Worm (Caenorhabditis elegans) whole organism, L4 larva: Measurements from ENCODE around the gene sre-21.

Experiments
- F10B5.3 ChIP-seq: sonication (generic microtip); optimal IDR thresholded peaks from 2 replicates; lab custom pipeline; 2016; ENCODE audit warnings: mild to moderate bottlenecking, missing genetic modification characterization, missing compliant biosample characterization
- F26F4.8 ChIP-seq: fragments of 200-800 bp; sonication (Bioruptor generic); conservative IDR thresholded peaks from 2 replicates; pipeline ENCODE4 v1.3.6; 2022; ENCODE audit warnings: missing genetic modification characterization, missing compliant biosample characterization
- F37D6.2 ChIP-seq: sonication (generic microtip); optimal IDR thresholded peaks from 2 replicates; lab custom pipeline; 2016; ENCODE audit warnings: mild to moderate bottlenecking, missing genetic modification characterization, missing compliant biosample characterization
- T26A8.4 ChIP-seq: fragments of 200-800 bp; sonication (Bioruptor generic); IDR thresholded peaks from 2 replicates; pipeline ENCODE4 v1.3.6; 2022; ENCODE audit warnings: missing genetic modification characterization, missing compliant biosample characterization
- Y105C5A.15 ChIP-seq: fragments of 200-800 bp; sonication (Bioruptor generic); IDR thresholded peaks from 2 replicates; pipeline ENCODE4 v1.3.6; 2022; ENCODE audit warnings: missing genetic modification characterization, missing compliant biosample characterization
- ZK337.2 ChIP-seq: fragments of 200-800 bp; sonication (Bioruptor generic); IDR thresholded peaks from 2 replicates; pipeline ENCODE4 v1.3.6; 2022; ENCODE audit warnings: missing genetic modification reagents, missing genetic modification characterization, missing compliant biosample characterization
- aha-1 ChIP-seq: fragments of 150-350 bp; peaks from one replicate; lab custom pipeline; 2014; ENCODE audit warnings: missing biosample characterization, missing genetic modification characterization
- arid-1 ChIP-seq: fragments of 200-800 bp; sonication (Bioruptor generic); conservative IDR thresholded peaks from 2 replicates; pipeline ENCODE4 v1.3.6; 2022; ENCODE audit warnings: missing genetic modification reagents, missing genetic modification characterization, missing compliant biosample characterization
- attf-4 ChIP-seq: sonication (generic microtip); optimal IDR thresholded peaks from 3 replicates; lab custom pipeline; 2017; ENCODE audit warnings: missing biosample characterization, missing genetic modification characterization
- ceh-44 ChIP-seq: fragments of 200-800 bp; sonication (Bioruptor generic); IDR thresholded peaks from 2 replicates; pipeline ENCODE4 v1.3.6; 2022; ENCODE audit warnings: missing genetic modification reagents, missing genetic modification characterization, missing compliant biosample characterization
- ces-1 ChIP-seq: fragments of 150-350 bp; sonication (generic microtip); optimal IDR thresholded peaks from 4 replicates; lab custom pipeline; 2014; ENCODE audit warnings: missing biosample characterization, missing genetic modification reagents, missing genetic modification characterization
- cey-2 ChIP-seq: sonication (generic microtip); optimal IDR thresholded peaks from 3 replicates; lab custom pipeline; 2017; ENCODE audit warnings: missing genetic modification characterization, mild to moderate bottlenecking, missing compliant biosample characterization, antibody characterized with exemption, borderline replicate concordance; ENCODE audit not compliant: insufficient read depth
- ctbp-1 ChIP-seq: fragments of 200-800 bp; sonication (Bioruptor generic); IDR thresholded peaks from 2 replicates; pipeline ENCODE4 v1.3.6; 2022; ENCODE audit warnings: missing genetic modification reagents, missing genetic modification characterization, missing compliant biosample characterization
- daf-16 ChIP-seq, 3 experiments: sonication (generic microtip); optimal IDR thresholded peaks; 2 replicates each; lab custom pipeline; 2016 to 2017; ENCODE audit warnings: missing genetic modification characterization in 3 of 3, missing genetic modification reagents in 3 of 3, mild to moderate bottlenecking in 2 of 3, missing compliant biosample characterization in 2 of 3, missing biosample characterization in 1 of 3, moderate library complexity in 1 of 3
- daf-19 ChIP-seq: fragments of 200-800 bp; sonication (Bioruptor generic); conservative IDR thresholded peaks from 2 replicates; pipeline ENCODE4 v1.3.6; 2022; ENCODE audit warnings: missing genetic modification characterization, missing compliant biosample characterization
- dmd-6 ChIP-seq: fragments of 200-800 bp; sonication (Bioruptor generic); IDR thresholded peaks from 2 replicates; pipeline ENCODE4 v1.3.6; 2022; ENCODE audit warnings: missing genetic modification reagents, missing genetic modification characterization, missing compliant biosample characterization
- dmd-8 ChIP-seq: fragments of 200-800 bp; sonication (Bioruptor generic); IDR thresholded peaks from 2 replicates; pipeline ENCODE4 v1.3.6; 2022; ENCODE audit warnings: missing genetic modification characterization, missing compliant biosample characterization
- dmd-9 ChIP-seq: fragments of 200-800 bp; sonication (Bioruptor generic); IDR thresholded peaks from 2 replicates; pipeline ENCODE4 v1.3.6; 2022; ENCODE audit warnings: missing genetic modification reagents, missing genetic modification characterization, missing compliant biosample characterization
- dve-1 ChIP-seq: sonication (generic microtip); optimal IDR thresholded peaks from 2 replicates; lab custom pipeline; 2017; ENCODE audit warnings: antibody characterized with exemption, mild to moderate bottlenecking, missing genetic modification characterization, missing compliant biosample characterization; ENCODE audit not compliant: insufficient read depth
- egl-27 ChIP-seq: sonication (generic microtip); optimal IDR thresholded peaks from 3 replicates; lab custom pipeline; 2017; ENCODE audit warnings: missing biosample characterization, missing genetic modification reagents, missing genetic modification characterization
- fos-1 ChIP-seq: fragments of 150-350 bp; optimal IDR thresholded peaks from 2 replicates; lab custom pipeline; 2014; ENCODE audit warnings: missing biosample characterization, missing genetic modification characterization
- gei-8 ChIP-seq: fragments of 200-800 bp; sonication (Bioruptor generic); optimal IDR thresholded peaks from 2 replicates; lab custom pipeline; 2018; ENCODE audit warnings: mild to moderate bottlenecking, missing genetic modification characterization, missing compliant biosample characterization
- hlh-11 ChIP-seq: fragments of 200-800 bp; sonication (Bioruptor generic); optimal IDR thresholded peaks from 2 replicates; lab custom pipeline; 2018; ENCODE audit warnings: mild to moderate bottlenecking, missing genetic modification characterization, missing compliant biosample characterization
- hlh-30 ChIP-seq: sonication (generic microtip); optimal IDR thresholded peaks from 2 replicates; lab custom pipeline; 2017; ENCODE audit warnings: antibody characterized with exemption, mild to moderate bottlenecking, missing genetic modification characterization, missing compliant biosample characterization; ENCODE audit not compliant: insufficient read depth
- hmg-1.1 ChIP-seq: fragments of 200-800 bp; sonication (Bioruptor generic); IDR thresholded peaks from 2 replicates; pipeline ENCODE4 v1.3.6; 2022; ENCODE audit warnings: missing genetic modification reagents, missing genetic modification characterization, missing compliant biosample characterization
- jun-1 ChIP-seq: fragments of 150-350 bp; optimal IDR thresholded peaks from 2 replicates; lab custom pipeline; 2014; ENCODE audit warnings: missing biosample characterization, missing genetic modification reagents, missing genetic modification characterization
- lin-1 ChIP-seq: fragments of 200-800 bp; sonication (Bioruptor generic); IDR thresholded peaks from 2 replicates; pipeline ENCODE4 v1.3.6; 2022; ENCODE audit warnings: missing genetic modification reagents, missing genetic modification characterization, missing compliant biosample characterization
- lin-29 ChIP-seq: fragments of 200-800 bp; sonication (Bioruptor generic); IDR thresholded peaks from 2 replicates; pipeline ENCODE4 v1.3.6; 2022; ENCODE audit warnings: missing genetic modification reagents, missing genetic modification characterization, missing compliant biosample characterization
- lin-38 ChIP-seq: fragments of 200-800 bp; sonication (Bioruptor generic); IDR thresholded peaks from 2 replicates; pipeline ENCODE4 v1.3.6; 2022; ENCODE audit warnings: missing genetic modification reagents, missing genetic modification characterization, missing compliant biosample characterization
- lin-39 ChIP-seq: fragments of 150-350 bp; optimal IDR thresholded peaks from 2 replicates; lab custom pipeline; 2014; ENCODE audit warnings: missing biosample characterization, missing genetic modification reagents, missing genetic modification characterization
- lir-3 ChIP-seq: sonication (generic microtip); optimal IDR thresholded peaks from 2 replicates; lab custom pipeline; 2016; ENCODE audit warnings: mild to moderate bottlenecking, missing genetic modification characterization, missing compliant biosample characterization
- madf-5 ChIP-seq, 2 experiments: fragments of 200-800 bp; sonication (Bioruptor generic); IDR thresholded peaks; 2 replicates each; pipeline ENCODE4 v1.3.6; 2022; ENCODE audit warnings: missing compliant biosample characterization in 2 of 2, missing genetic modification characterization in 2 of 2
- mdl-1 ChIP-seq, 2 experiments: fragments of 150-350 bp in 1 of 2; sonication (generic microtip) in 1 of 2; optimal IDR thresholded peaks; 2 replicates each; lab custom pipeline; 2014 to 2017; ENCODE audit warnings: missing biosample characterization in 2 of 2, missing genetic modification characterization in 2 of 2
- mdt-29 ChIP-seq: fragments of 200-800 bp; sonication (Bioruptor generic); IDR thresholded peaks from 2 replicates; pipeline ENCODE4 v1.3.6; 2022; ENCODE audit warnings: missing genetic modification reagents, missing genetic modification characterization, missing compliant biosample characterization
- nhr-25 ChIP-seq: sonication (generic microtip); optimal IDR thresholded peaks from 2 replicates; lab custom pipeline; 2017; ENCODE audit warnings: missing genetic modification characterization, mild to moderate bottlenecking, missing compliant biosample characterization, antibody characterized with exemption, moderate library complexity, borderline replicate concordance; ENCODE audit not compliant: insufficient read depth
- nhr-28 ChIP-seq: fragments of 150-350 bp; optimal IDR thresholded peaks from 2 replicates; lab custom pipeline; 2014; ENCODE audit warnings: missing biosample characterization, missing genetic modification characterization
- nhr-76 ChIP-seq: fragments of 150-350 bp; optimal IDR thresholded peaks from 2 replicates; lab custom pipeline; 2014; ENCODE audit warnings: missing biosample characterization, missing genetic modification characterization
- pha-4 ChIP-seq, 2 experiments: fragments of 150-350 bp in 1 of 2; fragments of 200-800 bp in 1 of 2; sonication (Bioruptor generic) in 1 of 2; IDR thresholded peaks in 1 of 2; optimal IDR thresholded peaks in 1 of 2; 2 replicates each; pipeline versions ENCODE4 v1.3.6 to Lab custom; 2014 to 2022; ENCODE audit warnings: missing genetic modification characterization in 2 of 2, missing genetic modification reagents in 2 of 2, missing biosample characterization in 1 of 2, missing compliant biosample characterization in 1 of 2
- pqm-1 ChIP-seq: sonication (generic microtip); optimal IDR thresholded peaks from 2 replicates; lab custom pipeline; 2017; ENCODE audit warnings: missing biosample characterization, missing genetic modification characterization
- skn-1 ChIP-seq: fragments of 150-350 bp; optimal IDR thresholded peaks from 2 replicates; lab custom pipeline; 2014; ENCODE audit warnings: missing biosample characterization, missing genetic modification characterization
- snpc-1.2 ChIP-seq: fragments of 200-800 bp; sonication (Bioruptor generic); IDR thresholded peaks from 2 replicates; pipeline ENCODE4 v1.3.6; 2022; ENCODE audit warnings: missing genetic modification reagents, missing genetic modification characterization, missing compliant biosample characterization
- spr-1 ChIP-seq: sonication (generic microtip); optimal IDR thresholded peaks from 2 replicates; lab custom pipeline; 2016; ENCODE audit warnings: mild to moderate bottlenecking, missing genetic modification characterization, missing compliant biosample characterization
- tag-97 ChIP-seq: fragments of 200-800 bp; sonication (Bioruptor generic); IDR thresholded peaks from 2 replicates; pipeline ENCODE4 v1.3.6; 2022; ENCODE audit warnings: missing genetic modification characterization, missing compliant biosample characterization
- zfp-2 ChIP-seq: sonication (generic microtip); optimal IDR thresholded peaks from 2 replicates; lab custom pipeline; 2016; ENCODE audit warnings: mild to moderate bottlenecking, missing genetic modification characterization, missing compliant biosample characterization
- zip-2 ChIP-seq: fragments of 150-350 bp; optimal IDR thresholded peaks from 2 replicates; lab custom pipeline; 2014; ENCODE audit warnings: missing biosample characterization, missing genetic modification characterization
- ztf-7 ChIP-seq: fragments of 150-350 bp; optimal IDR thresholded peaks from 2 replicates; lab custom pipeline; 2014; ENCODE audit warnings: missing biosample characterization, missing genetic modification characterization

The sre-21 gene

ce11 chrV:17765077-17765476 is 7.9 kb downstream of the sre-21 start, which contains the start of the genes C47A10.16 and srh-283:
Gene C47A10.16, minus strand, starts transcription at chrV:17765177.
Gene srh-283, plus strand, starts transcription at chrV:17765348.
- TF ChIP-seq ztf-7 (tag; lab: Kevin White, UChicago) (no peak), dmd-8 (GFP tag; lab: Robert Waterston, UW) (no peak), gei-8 (GFP tag; lab: Kevin White, UChicago) (no peak), ces-1 (GFP tag; lab: Kevin White, UChicago) (no peak), mdt-29 (GFP tag; lab: Robert Waterston, UW) (no peak), hlh-30 (tag; lab: Kevin White, UChicago) (no peak), F10B5.3 (tag; lab: Kevin White, UChicago) (no peak), snpc-1.2 (no peak), mdl-1 (tag; optimal IDR thresholded peaks at IDR 0.05; lab: Kevin White, UChicago) (no peak), jun-1 (no peak), attf-4 (tag; lab: Kevin White, UChicago) (no peak), lin-1 (no peak), fos-1 (tag; lab: Kevin White, UChicago) (no peak), lin-38 (GFP tag; lab: Robert Waterston, UW) (no peak), zfp-2 (tag; lab: Kevin White, UChicago) (no peak), madf-5 (GFP tag; IDR thresholded peaks at IDR 0.05; lab: Robert Waterston, UW) (no peak), nhr-28 (tag; lab: Kevin White, UChicago) (no peak), Y105C5A.15 (GFP tag; lab: Robert Waterston, UW) (no peak)

- TF ChIP-seq aha-1 (peak; percentile 71), hlh-11 (tag; lab: Kevin White, UChicago) (no peak)
These were observed 17.4 kb downstream of the sre-21 start, which contains the start of gene pgp-9 for ce11 chrV:17755592-17755991. Gene pgp-9, plus strand, starts transcription at chrV:17755892.

ce11 chrV:17754999-17755398 is 18.0 kb downstream of the sre-21 start:
- TF ChIP-seq pha-4 (GFP tag; IDR thresholded peaks at IDR 0.05; lab: Robert Waterston, UW) (no peak), pha-4 (tag; optimal IDR thresholded peaks at IDR 0.05; lab: Kevin White, UChicago) (no peak), aha-1 (no peak), F26F4.8 (GFP tag; lab: Robert Waterston, UW) (no peak), cey-2 (tag; lab: Kevin White, UChicago) (no peak), daf-16 (GFP tag; optimal IDR thresholded peaks at IDR 0.05; lab: Kevin White, UChicago) (no peak), daf-16 (tag; optimal IDR thresholded peaks at IDR 0.05; lab: Kevin White, UChicago) (peak; percentile 68), dmd-6 (GFP tag; lab: Robert Waterston, UW) (peak; percentile 42; the same call in 1 of the 2 replicates), zip-2 (tag; lab: Kevin White, UChicago) (no peak), ceh-44 (GFP tag; lab: Robert Waterston, UW) (no peak), daf-19 (GFP tag; lab: Robert Waterston, UW) (no peak), F37D6.2 (tag; lab: Kevin White, UChicago) (no peak), lin-39 (tag; lab: Kevin White, UChicago) (no peak), lin-29 (no peak), T26A8.4 (GFP tag; lab: Robert Waterston, UW) (no peak), ces-1 (GFP tag; lab: Kevin White, UChicago) (no peak), ctbp-1 (GFP tag; lab: Robert Waterston, UW) (no peak), pqm-1 (tag; lab: Kevin White, UChicago) (peak; percentile 75), dmd-9 (no peak), nhr-25 (no peak), skn-1 (no peak), dve-1 (tag; lab: Kevin White, UChicago) (peak; percentile 31), hmg-1.1 (no peak), lin-38 (GFP tag; lab: Robert Waterston, UW) (no peak), nhr-28 (tag; lab: Kevin White, UChicago) (peak; percentile 66), lir-3 (tag; lab: Kevin White, UChicago) (no peak), tag-97 (GFP tag; lab: Robert Waterston, UW) (no peak), ZK337.2 (no peak), nhr-76 (tag; lab: Kevin White, UChicago) (no peak), arid-1 (no peak), egl-27 (tag; lab: Kevin White, UChicago) (no peak), spr-1 (no peak), lin-1 (no peak)
